Worm (Caenorhabditis elegans): Measurements from ENCODE around the gene F41E6.7.

ce11 chrV:8601420-8601819 is 2.3 kb upstream of the F41E6.7 start, which contains the start of gene F41E6.8:
- TF ChIP-seq dve-1 (tag; optimal IDR thresholded peaks at IDR 0.05) (no peak), nfya-1 (tag; optimal IDR thresholded peaks at IDR 0.05) (no peak), unc-55 (GFP tag; optimal IDR thresholded peaks at IDR 0.05) (no peak), C38D4.7 (GFP tag; optimal IDR thresholded peaks at IDR 0.05) (no peak), sox-4 (tag; optimal IDR thresholded peaks at IDR 0.05) (no peak)

Measured in whole organism, late embryonic.